Fruit fly (Drosophila melanogaster): Measurements from ENCODE around the gene CG13398.

CG13398 gene

DNA sequence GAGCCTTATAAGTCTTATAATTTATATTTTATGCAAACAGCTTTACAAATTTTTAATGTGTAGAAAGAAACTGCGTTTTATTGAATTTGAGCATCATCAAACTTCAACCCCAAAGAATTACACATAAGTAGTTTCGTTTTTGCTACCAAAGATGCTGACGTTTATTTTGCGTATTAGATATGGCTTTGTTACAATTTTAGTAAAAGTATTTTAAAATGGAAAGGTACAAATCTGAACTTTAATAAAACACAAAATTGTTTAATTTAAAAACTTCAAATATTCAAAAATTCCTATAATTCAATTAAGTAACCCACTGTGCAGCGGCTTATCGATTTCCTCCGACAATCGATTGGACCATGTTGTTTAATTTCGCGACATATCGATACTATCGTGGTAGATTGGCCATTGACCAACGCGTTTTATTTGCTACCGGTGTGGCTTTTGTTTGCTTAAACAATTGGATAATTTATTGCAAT, 49.1 kb upstream of the CG13398 start, which contains the start of gene prg (continued):
- TF ChIP-seq CG10366 (GFP tag; IDR thresholded peaks at IDR 0.05) (peak; percentile 47), CG1792 (GFP tag; optimal IDR thresholded peaks at IDR 0.05) (peak; percentile 50), CG3847 (GFP tag; IDR thresholded peaks at IDR 0.05) (peak; percentile 63), knrl (GFP tag; IDR thresholded peaks at IDR 0.05; ENCODE audit: partially characterized antibody) (peak; percentile 90), Stat92E (GFP tag; optimal IDR thresholded peaks at IDR 0.05) (peak in 1 of 3 experiments; percentile 22), salm (tag; optimal IDR thresholded peaks at IDR 0.05) (no peak), CG4820 (GFP tag; optimal IDR thresholded peaks at IDR 0.05) (peak; percentile 67), Aef1 (GFP tag; IDR thresholded peaks at IDR 0.05) (peak; percentile 47; the same call in 2 of the 3 replicates), sna (GFP tag; IDR thresholded peaks at IDR 0.05; ENCODE audit: partially characterized antibody) (peak; percentile 96), CG13123 (GFP tag; optimal IDR thresholded peaks at IDR 0.05) (peak; percentile 55), seq (GFP tag; IDR thresholded peaks at IDR 0.05) (peak; percentile 38; the same call in 1 of the 2 replicates), CG2199 (GFP tag; IDR thresholded peaks at IDR 0.05) (no peak), CG32767 (GFP tag; IDR thresholded peaks at IDR 0.05) (peak; percentile 41; the same call in 1 of the 2 replicates), ttk (GFP tag; IDR thresholded peaks at IDR 0.05) (peak; percentile 25; the same call in 1 of the 2 replicates), ash1 (GFP tag; optimal IDR thresholded peaks at IDR 0.05) (no peak), CG11695 (GFP tag; IDR thresholded peaks at IDR 0.05) (peak; percentile 53; the same call in 2 of the 3 replicates), CG13894 (tag; optimal IDR thresholded peaks at IDR 0.05) (peak; percentile 53), CG18476 (GFP tag; optimal IDR thresholded peaks at IDR 0.05) (peak; percentile 85), her (GFP tag; optimal IDR thresholded peaks at IDR 0.05) (peak; percentile 65), Ptx1 (GFP tag; IDR thresholded peaks at IDR 0.05) (peak; percentile 63), CG6689 (GFP tag; IDR thresholded peaks at IDR 0.05) (peak; percentile 51; the same call in 1 of the 2 replicates), Med (GFP tag) (peak; percentile 94), unpg (GFP tag; optimal IDR thresholded peaks at IDR 0.05) (peak; percentile 77), CG17612 (GFP tag; IDR thresholded peaks at IDR 0.05) (no peak), ci (GFP tag; IDR thresholded peaks at IDR 0.05) (peak; percentile 64; the same call in 2 of the 3 replicates), CG12942 (GFP tag; optimal IDR thresholded peaks at IDR 0.05) (peak; percentile 1), Tbp (GFP tag; optimal IDR thresholded peaks at IDR 0.05) (no peak), lola (GFP tag; optimal IDR thresholded peaks at IDR 0.05) (peak in 1 of 3 experiments; percentile 54), CG12236 (GFP tag; optimal IDR thresholded peaks at IDR 0.05) (peak; percentile 43), disco-r (GFP tag; optimal IDR thresholded peaks at IDR 0.05) (no peak), CG14667 (GFP tag; IDR thresholded peaks at IDR 0.05) (no peak), CG12299 (tag; optimal IDR thresholded peaks at IDR 0.05) (peak; percentile 50), nom (GFP tag; optimal IDR thresholded peaks at IDR 0.05) (no peak), Oli (tag; optimal IDR thresholded peaks at IDR 0.05) (peak; percentile 67), gce (GFP tag; IDR thresholded peaks at IDR 0.05) (no peak), Atf-2 (GFP tag; optimal IDR thresholded peaks at IDR 0.05) (peak; percentile 45), H15 (GFP tag; IDR thresholded peaks at IDR 0.05) (peak; percentile 49; the same call in 1 of the 3 replicates), GATAe (GFP tag; conservative IDR thresholded peaks at IDR 0.05) (0 out of 2 replicates have a peak, but pooled peaks have one; percentile 16), zfh2 (GFP tag; optimal IDR thresholded peaks at IDR 0.05) (peak; percentile 54), Hr51 (GFP tag; optimal IDR thresholded peaks at IDR 0.05) (peak; percentile 45 to 69), ara (GFP tag; IDR thresholded peaks at IDR 0.05) (0 out of 2 replicates have a peak, but pooled peaks have one; percentile 26), CTCF (GFP tag; optimal IDR thresholded peaks at IDR 0.05) (no peak), stwl (tag; optimal IDR thresholded peaks at IDR 0.05) (peak; percentile 76), CG1832 (GFP tag; optimal IDR thresholded peaks at IDR 0.05) (no peak), PHDP (tag; optimal IDR thresholded peaks at IDR 0.05) (peak; percentile 69), CG2129 (GFP tag; IDR thresholded peaks at IDR 0.05; ENCODE audit: partially characterized antibody) (peak; percentile 88), Dek (tag; optimal IDR thresholded peaks at IDR 0.05) (peak; percentile 39), Trl (optimal IDR thresholded peaks at IDR 0.05) (no peak), Trl (GFP tag; optimal IDR thresholded peaks at IDR 0.05) (peak; percentile 74), slp2 (GFP tag; optimal IDR thresholded peaks at IDR 0.05) (peak; percentile 28), cato (GFP tag; optimal IDR thresholded peaks at IDR 0.05; ENCODE audit: borderline replicate concordance) (peak; percentile 14)

Measured in whole organism, embryonic.